Fruit fly (Drosophila melanogaster): ENCODE measurements around the gene Octbeta1R.

Gene Octbeta1R

DNA sequence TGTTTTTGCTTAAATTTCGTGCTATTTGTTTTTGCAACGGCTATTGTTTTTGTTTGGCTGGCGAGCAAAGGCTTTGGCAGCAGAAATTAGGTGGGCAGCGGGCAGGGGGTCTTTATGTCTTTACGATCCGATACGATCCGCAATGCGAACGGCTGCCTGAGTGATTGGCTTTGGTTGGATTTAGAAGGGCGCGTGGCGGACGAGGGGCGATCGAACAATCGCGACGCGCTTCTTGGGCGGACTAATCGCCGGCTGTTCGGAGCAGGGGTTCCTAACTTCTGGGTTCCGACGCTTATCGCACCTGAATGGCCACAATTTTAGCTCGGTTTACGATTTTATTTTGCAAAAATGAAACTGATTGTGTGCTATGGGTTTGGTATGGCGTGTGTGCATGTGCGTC, 30.2 kb downstream of the Octbeta1R start (continued):
- TF ChIP-seq CG11247 (GFP tag; IDR thresholded peaks at IDR 0.05) (peak; percentile 34; the same call in 1 of the 2 replicates), B-H2 (GFP tag; optimal IDR thresholded peaks at IDR 0.05) (peak; percentile 42), knrl (GFP tag; IDR thresholded peaks at IDR 0.05; ENCODE audit: partially characterized antibody) (no peak), Bteb2 (GFP tag; optimal IDR thresholded peaks at IDR 0.05) (no peak), CG12769 (tag; optimal IDR thresholded peaks at IDR 0.05) (no peak)

DNA sequence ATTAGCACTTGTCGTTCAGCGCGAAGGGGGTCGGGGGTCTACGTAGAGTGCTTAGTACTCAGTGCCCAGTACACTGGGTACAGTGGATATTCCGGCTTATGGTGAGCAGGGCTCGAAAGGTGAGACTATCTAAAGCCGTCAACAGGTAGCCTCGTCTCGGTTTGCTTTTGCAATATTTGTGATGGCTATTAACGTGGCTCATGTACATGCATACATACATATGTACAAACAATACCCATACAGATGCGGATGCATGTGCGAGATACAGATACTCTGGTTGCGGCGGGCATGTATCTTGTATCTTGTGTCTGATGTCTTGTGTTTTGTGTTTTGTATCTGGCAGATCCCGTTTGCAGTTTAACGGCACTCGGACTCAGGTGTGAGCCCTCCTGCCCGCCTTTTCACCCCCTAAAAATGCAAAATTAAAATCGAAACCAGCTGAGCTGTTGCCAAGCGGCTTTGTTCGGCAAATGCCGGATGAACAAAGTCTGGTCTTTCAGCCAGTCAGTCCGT, 30.7 kb downstream of the Octbeta1R start:
- peak; percentile 9 for TF ChIP-seq CG12071 (GFP tag; optimal IDR thresholded peaks at IDR 0.05)
- TF ChIP-seq ttk (GFP tag; IDR thresholded peaks at IDR 0.05): 0 out of 2 replicates have a peak, but pooled peaks have one; percentile 13
- TF ChIP-seq Hr3 (GFP tag; optimal IDR thresholded peaks at IDR 0.05): no peak
- no peak for TF ChIP-seq CG6854 (GFP tag; optimal IDR thresholded peaks at IDR 0.05)
- no peak for TF ChIP-seq hb (GFP tag; IDR thresholded peaks at IDR 0.05; ENCODE audit: partially characterized antibody)
- TF ChIP-seq CG34376 (GFP tag; optimal IDR thresholded peaks at IDR 0.05): peak; percentile 9
- peak; percentile 64 for TF ChIP-seq CG18011 (GFP tag; optimal IDR thresholded peaks at IDR 0.05)
- TF ChIP-seq chm (GFP tag; IDR thresholded peaks at IDR 0.05): no peak
- TF ChIP-seq nom (GFP tag; optimal IDR thresholded peaks at IDR 0.05): peak; percentile 18
- TF ChIP-seq hkb (optimal IDR thresholded peaks at IDR 0.05): no peak
- 0 out of 2 replicates have a peak, but pooled peaks have one; percentile 12 for TF ChIP-seq hkb (GFP tag; IDR thresholded peaks at IDR 0.05)
- peak in 1 of 2 experiments; percentile 53 for TF ChIP-seq tll (GFP tag; optimal IDR thresholded peaks at IDR 0.05)
- 0 out of 2 replicates have a peak, but pooled peaks have one; percentile 15 for TF ChIP-seq bowl (GFP tag; IDR thresholded peaks at IDR 0.05)
- no peak for TF ChIP-seq CG7839 (tag; optimal IDR thresholded peaks at IDR 0.05)
- TF ChIP-seq CG15479 (GFP tag; optimal IDR thresholded peaks at IDR 0.05): peak; percentile 36
- TF ChIP-seq zen (tag; optimal IDR thresholded peaks at IDR 0.05): peak; percentile 16
- TF ChIP-seq grn (GFP tag; optimal IDR thresholded peaks at IDR 0.05): no peak
- TF ChIP-seq CG9437 (GFP tag; optimal IDR thresholded peaks at IDR 0.05): no peak
- peak; percentile 47 for TF ChIP-seq cg (GFP tag; optimal IDR thresholded peaks at IDR 0.05)
- no peak for TF ChIP-seq HmgD (GFP tag; optimal IDR thresholded peaks at IDR 0.05)
- no peak for TF ChIP-seq cas (GFP tag; IDR thresholded peaks at IDR 0.05)
- no peak for TF ChIP-seq lbe (GFP tag; optimal IDR thresholded peaks at IDR 0.05)
- no peak for TF ChIP-seq CG34422 (GFP tag; IDR thresholded peaks at IDR 0.05)
- no peak for TF ChIP-seq Sry-β (GFP tag; optimal IDR thresholded peaks at IDR 0.05)

DNA sequence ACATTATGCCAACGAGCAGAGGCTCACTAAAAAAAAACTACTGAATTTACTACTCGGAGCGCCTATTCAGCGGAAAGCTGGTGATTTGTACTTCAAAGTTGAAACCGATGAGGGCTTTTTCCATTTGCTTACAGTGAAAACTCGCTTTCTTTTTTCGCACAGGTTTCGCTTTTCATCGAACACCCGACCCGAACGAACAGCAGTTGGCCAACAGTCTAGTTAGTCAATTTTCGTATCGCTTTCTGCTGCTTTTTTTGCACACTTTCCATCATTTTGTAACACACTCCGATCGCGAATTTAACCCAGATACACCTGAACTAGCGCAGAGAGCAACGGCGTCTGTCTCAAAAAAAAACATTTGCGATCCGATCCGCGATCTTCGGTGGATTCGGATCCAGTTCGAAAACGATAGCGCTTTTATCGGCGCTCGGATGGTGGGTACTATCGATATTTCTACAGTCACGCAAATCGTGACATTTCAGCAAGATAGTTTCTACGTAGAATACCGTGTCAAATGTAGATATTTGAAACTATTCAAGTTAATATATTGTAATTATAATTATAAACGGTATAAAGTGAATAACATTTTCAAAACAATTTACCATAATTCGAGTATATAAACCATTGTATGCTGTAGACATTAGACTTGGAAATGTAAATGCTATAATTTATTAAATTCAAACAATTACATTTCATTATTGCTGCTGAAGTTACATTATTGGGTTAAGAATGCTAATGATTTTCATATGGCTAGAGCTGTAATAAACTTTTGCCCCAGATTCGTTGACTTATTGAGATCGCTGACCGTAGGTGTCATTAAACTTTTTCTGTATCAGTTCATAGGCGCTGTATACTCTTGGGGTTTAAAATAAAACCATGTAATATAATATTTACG, 31.5 kb downstream of the Octbeta1R start, which contains the start of gene CG5346:
TSS of gene CG5346 (minus strand) at position 400 of the 895 bp plus-strand sequence.
- peak; percentile 47; the same call in 1 of the 2 replicates for TF ChIP-seq sna (GFP tag; IDR thresholded peaks at IDR 0.05; ENCODE audit: partially characterized antibody)
- no peak for TF ChIP-seq esg (GFP tag; conservative IDR thresholded peaks at IDR 0.05)
- TF ChIP-seq tio (GFP tag; optimal IDR thresholded peaks at IDR 0.05): no peak
- TF ChIP-seq Hand (GFP tag; optimal IDR thresholded peaks at IDR 0.05): no peak
- TF ChIP-seq Oaz (GFP tag; IDR thresholded peaks at IDR 0.05): no peak
- TF ChIP-seq MBD-R2 (GFP tag; IDR thresholded peaks at IDR 0.05): peak; percentile 27
- TF ChIP-seq crol (GFP tag; IDR thresholded peaks at IDR 0.05): peak; percentile 16
- no peak for TF ChIP-seq dimm (GFP tag; IDR thresholded peaks at IDR 0.05)
- no peak for TF ChIP-seq Nf-YC (tag; optimal IDR thresholded peaks at IDR 0.05)
- no peak for TF ChIP-seq dan (GFP tag; IDR thresholded peaks at IDR 0.05)
- TF ChIP-seq Tbp (GFP tag; optimal IDR thresholded peaks at IDR 0.05): no peak
- peak; percentile 87 for TF ChIP-seq CG13287 (GFP tag; IDR thresholded peaks at IDR 0.05; ENCODE audit: partially characterized antibody)
- no peak for TF ChIP-seq Lpt (GFP tag; optimal IDR thresholded peaks at IDR 0.05)
- no peak for TF ChIP-seq CG17612 (GFP tag; IDR thresholded peaks at IDR 0.05)
- TF ChIP-seq CG3838 (GFP tag; optimal IDR thresholded peaks at IDR 0.05): no peak
- no peak for TF ChIP-seq otp (GFP tag; IDR thresholded peaks at IDR 0.05)
- TF ChIP-seq stc (GFP tag; IDR thresholded peaks at IDR 0.05): no peak; the same call in 1 of the 2 replicates
- no peak for TF ChIP-seq CG9609 (GFP tag; optimal IDR thresholded peaks at IDR 0.05)
- no peak for TF ChIP-seq tap (tag; optimal IDR thresholded peaks at IDR 0.05)
